Worm (Caenorhabditis elegans) whole organism, L4 larva: Measurements from ENCODE around the gene F08F8.11.

Source experiments
- F37D6.2 ChIP-seq: sonication (generic microtip); optimal IDR thresholded peaks from 2 replicates; lab custom pipeline; 2016; ENCODE audit warnings: mild to moderate bottlenecking, missing genetic modification characterization, missing compliant biosample characterization
- F49E8.2 ChIP-seq: sonication (generic microtip); optimal IDR thresholded peaks from 2 replicates; lab custom pipeline; 2016; ENCODE audit warnings: missing compliant biosample characterization, mild to moderate bottlenecking, missing genetic modification characterization, borderline replicate concordance
- T20F7.1 ChIP-seq: fragments of 200-800 bp; sonication (Bioruptor generic); optimal IDR thresholded peaks from 2 replicates; lab custom pipeline; 2018; ENCODE audit warnings: mild to moderate bottlenecking, missing genetic modification characterization, missing compliant biosample characterization
- T26A8.4 ChIP-seq: fragments of 200-800 bp; sonication (Bioruptor generic); IDR thresholded peaks from 2 replicates; pipeline ENCODE4 v1.3.6; 2022; ENCODE audit warnings: missing genetic modification characterization, missing compliant biosample characterization
- Y48G9A.11 ChIP-seq: fragments of 200-800 bp; sonication (Bioruptor generic); IDR thresholded peaks from 2 replicates; pipeline ENCODE4 v1.3.6; 2022; ENCODE audit warnings: missing genetic modification reagents, missing genetic modification characterization, missing compliant biosample characterization
- aha-1 ChIP-seq: fragments of 150-350 bp; peaks from one replicate; lab custom pipeline; 2014; ENCODE audit warnings: missing biosample characterization, missing genetic modification characterization
- aly-2 ChIP-seq: sonication (generic microtip); optimal IDR thresholded peaks from 2 replicates; lab custom pipeline; 2018; ENCODE audit warnings: missing biosample characterization, missing genetic modification characterization
- ama-1 ChIP-seq: fragments of 150-350 bp; optimal IDR thresholded peaks from 2 replicates; lab custom pipeline; 2014; ENCODE audit warnings: inconsistent platforms, mixed read lengths
- arid-1 ChIP-seq: fragments of 200-800 bp; sonication (Bioruptor generic); conservative IDR thresholded peaks from 2 replicates; pipeline ENCODE4 v1.3.6; 2022; ENCODE audit warnings: missing genetic modification reagents, missing genetic modification characterization, missing compliant biosample characterization
- attf-4 ChIP-seq: sonication (generic microtip); optimal IDR thresholded peaks from 3 replicates; lab custom pipeline; 2017; ENCODE audit warnings: missing biosample characterization, missing genetic modification characterization
- ceh-28 ChIP-seq: fragments of 150-350 bp; optimal IDR thresholded peaks from 2 replicates; lab custom pipeline; 2014; ENCODE audit warnings: missing biosample characterization, missing genetic modification reagents, missing genetic modification characterization
- ceh-44 ChIP-seq: fragments of 200-800 bp; sonication (Bioruptor generic); IDR thresholded peaks from 2 replicates; pipeline ENCODE4 v1.3.6; 2022; ENCODE audit warnings: missing genetic modification reagents, missing genetic modification characterization, missing compliant biosample characterization
- ceh-82 ChIP-seq: sonication (generic microtip); optimal IDR thresholded peaks from 2 replicates; lab custom pipeline; 2017; ENCODE audit warnings: missing biosample characterization, missing genetic modification characterization
- cey-2 ChIP-seq: sonication (generic microtip); optimal IDR thresholded peaks from 3 replicates; lab custom pipeline; 2017; ENCODE audit warnings: missing genetic modification characterization, mild to moderate bottlenecking, missing compliant biosample characterization, antibody characterized with exemption, borderline replicate concordance; ENCODE audit not compliant: insufficient read depth
- daf-12 ChIP-seq: fragments of 150-350 bp; optimal IDR thresholded peaks from 2 replicates; lab custom pipeline; 2014; ENCODE audit warnings: missing biosample characterization, missing genetic modification reagents, missing genetic modification characterization
- daf-19 ChIP-seq: fragments of 200-800 bp; sonication (Bioruptor generic); conservative IDR thresholded peaks from 2 replicates; pipeline ENCODE4 v1.3.6; 2022; ENCODE audit warnings: missing genetic modification characterization, missing compliant biosample characterization
- dpl-1 ChIP-seq: fragments of 150-350 bp; optimal IDR thresholded peaks from 2 replicates; lab custom pipeline; 2014; ENCODE audit warnings: missing biosample characterization, missing genetic modification reagents, missing genetic modification characterization
- duxl-1 ChIP-seq: sonication (generic microtip); optimal IDR thresholded peaks from 2 replicates; lab custom pipeline; 2016; ENCODE audit warnings: mild to moderate bottlenecking, missing genetic modification characterization, moderate library complexity, missing compliant biosample characterization; ENCODE audit not compliant: poor library complexity
- dve-1 ChIP-seq: sonication (generic microtip); optimal IDR thresholded peaks from 2 replicates; lab custom pipeline; 2017; ENCODE audit warnings: antibody characterized with exemption, mild to moderate bottlenecking, missing genetic modification characterization, missing compliant biosample characterization; ENCODE audit not compliant: insufficient read depth
- egl-43 ChIP-seq: fragments of 200-800 bp; sonication (Bioruptor generic); IDR thresholded peaks from 2 replicates; pipeline ENCODE4 v1.3.6; 2022; ENCODE audit warnings: missing genetic modification reagents, missing genetic modification characterization, missing compliant biosample characterization
- fkh-10 ChIP-seq: fragments of 150-350 bp; optimal IDR thresholded peaks from 2 replicates; lab custom pipeline; 2014; ENCODE audit warnings: missing biosample characterization, missing genetic modification reagents, missing genetic modification characterization
- fos-1 ChIP-seq: fragments of 150-350 bp; optimal IDR thresholded peaks from 2 replicates; lab custom pipeline; 2014; ENCODE audit warnings: missing biosample characterization, missing genetic modification characterization
- hif-1 ChIP-seq, 2 experiments: sonication (generic microtip); optimal IDR thresholded peaks; 2 replicates each; lab custom pipeline; 2016 to 2017; ENCODE audit warnings: missing compliant biosample characterization in 2 of 2, missing genetic modification characterization in 2 of 2, missing genetic modification reagents in 2 of 2, missing genotype in 2 of 2, mild to moderate bottlenecking in 1 of 2
- hmg-1.1 ChIP-seq: fragments of 200-800 bp; sonication (Bioruptor generic); IDR thresholded peaks from 2 replicates; pipeline ENCODE4 v1.3.6; 2022; ENCODE audit warnings: missing genetic modification reagents, missing genetic modification characterization, missing compliant biosample characterization
- jun-1 ChIP-seq: fragments of 150-350 bp; optimal IDR thresholded peaks from 2 replicates; lab custom pipeline; 2014; ENCODE audit warnings: missing biosample characterization, missing genetic modification reagents, missing genetic modification characterization
- lin-1 ChIP-seq: fragments of 200-800 bp; sonication (Bioruptor generic); IDR thresholded peaks from 2 replicates; pipeline ENCODE4 v1.3.6; 2022; ENCODE audit warnings: missing genetic modification reagents, missing genetic modification characterization, missing compliant biosample characterization
- lin-13 ChIP-seq: fragments of 150-350 bp; optimal IDR thresholded peaks from 2 replicates; lab custom pipeline; 2014; ENCODE audit warnings: missing biosample characterization, missing genetic modification reagents, missing genetic modification characterization
- lin-15B ChIP-seq: fragments of 150-350 bp; sonication (generic microtip); optimal IDR thresholded peaks from 3 replicates; lab custom pipeline; 2014; ENCODE audit warnings: missing biosample characterization, missing genetic modification characterization
- lsy-2 ChIP-seq, 2 experiments: fragments of 150-350 bp in 1 of 2; sonication (generic microtip) in 1 of 2; optimal IDR thresholded peaks; 2 replicates each; lab custom pipeline; 2014 to 2017; ENCODE audit warnings: missing biosample characterization in 2 of 2, missing genetic modification characterization in 2 of 2
- madf-9 ChIP-seq: fragments of 200-800 bp; sonication (Bioruptor generic); conservative IDR thresholded peaks from 2 replicates; pipeline ENCODE4 v1.3.6; 2022; ENCODE audit warnings: missing genetic modification reagents, missing genetic modification characterization, missing compliant biosample characterization
- mdl-1 ChIP-seq, 2 experiments: fragments of 150-350 bp in 1 of 2; sonication (generic microtip) in 1 of 2; optimal IDR thresholded peaks; 2 replicates each; lab custom pipeline; 2014 to 2017; ENCODE audit warnings: missing biosample characterization in 2 of 2, missing genetic modification characterization in 2 of 2
- mdt-29 ChIP-seq: fragments of 200-800 bp; sonication (Bioruptor generic); IDR thresholded peaks from 2 replicates; pipeline ENCODE4 v1.3.6; 2022; ENCODE audit warnings: missing genetic modification reagents, missing genetic modification characterization, missing compliant biosample characterization
- mes-2 ChIP-seq: sonication (generic microtip); optimal IDR thresholded peaks from 2 replicates; lab custom pipeline; 2016; ENCODE audit warnings: missing genotype, mild to moderate bottlenecking, missing genetic modification characterization, missing compliant biosample characterization; ENCODE audit not compliant: poor library complexity, severe bottlenecking
- mxl-2 ChIP-seq: fragments of 200-800 bp; sonication (Bioruptor generic); conservative IDR thresholded peaks from 2 replicates; pipeline ENCODE4 v1.3.6; 2022; ENCODE audit warnings: missing genetic modification reagents, missing genetic modification characterization, missing compliant biosample characterization
- nhr-11 ChIP-seq: fragments of 150-350 bp; optimal IDR thresholded peaks from 2 replicates; lab custom pipeline; 2014; ENCODE audit warnings: missing biosample characterization, missing genetic modification characterization
- nhr-111 ChIP-seq: fragments of 200-800 bp; sonication (Bioruptor generic); optimal IDR thresholded peaks from 2 replicates; lab custom pipeline; 2018; ENCODE audit warnings: mild to moderate bottlenecking, missing genetic modification characterization, missing compliant biosample characterization
- nhr-41 ChIP-seq: fragments of 200-800 bp; sonication (Bioruptor generic); IDR thresholded peaks from 2 replicates; pipeline ENCODE4 v1.3.6; 2022; ENCODE audit warnings: missing genetic modification reagents, missing genetic modification characterization, missing compliant biosample characterization
- nhr-42 ChIP-seq: fragments of 200-800 bp; sonication (Bioruptor generic); IDR thresholded peaks from 2 replicates; pipeline ENCODE4 v1.3.6; 2022; ENCODE audit warnings: missing genetic modification characterization, missing compliant biosample characterization
- nhr-6 ChIP-seq: fragments of 150-350 bp; optimal IDR thresholded peaks from 2 replicates; lab custom pipeline; 2014; ENCODE audit warnings: missing biosample characterization, missing genetic modification characterization
- saeg-2 ChIP-seq: fragments of 200-800 bp; sonication (Bioruptor generic); IDR thresholded peaks from 2 replicates; pipeline ENCODE4 v1.3.6; 2022; ENCODE audit warnings: missing genetic modification reagents, missing genetic modification characterization, missing compliant biosample characterization
- sdz-12 ChIP-seq: fragments of 200-800 bp; sonication (Bioruptor generic); optimal IDR thresholded peaks from 2 replicates; lab custom pipeline; 2018; ENCODE audit warnings: mild to moderate bottlenecking, missing genetic modification characterization, missing compliant biosample characterization
- snpc-1.2 ChIP-seq: fragments of 200-800 bp; sonication (Bioruptor generic); IDR thresholded peaks from 2 replicates; pipeline ENCODE4 v1.3.6; 2022; ENCODE audit warnings: missing genetic modification reagents, missing genetic modification characterization, missing compliant biosample characterization
- spr-1 ChIP-seq: sonication (generic microtip); optimal IDR thresholded peaks from 2 replicates; lab custom pipeline; 2016; ENCODE audit warnings: mild to moderate bottlenecking, missing genetic modification characterization, missing compliant biosample characterization
- spr-3 ChIP-seq: fragments of 200-800 bp; sonication (Bioruptor generic); optimal IDR thresholded peaks from 2 replicates; lab custom pipeline; 2018; ENCODE audit warnings: mild to moderate bottlenecking, missing genetic modification characterization, missing compliant biosample characterization
- tag-97 ChIP-seq: fragments of 200-800 bp; sonication (Bioruptor generic); IDR thresholded peaks from 2 replicates; pipeline ENCODE4 v1.3.6; 2022; ENCODE audit warnings: missing genetic modification characterization, missing compliant biosample characterization
- unc-39 ChIP-seq: sonication (generic microtip); optimal IDR thresholded peaks from 2 replicates; lab custom pipeline; 2017; ENCODE audit warnings: missing biosample characterization, missing genetic modification characterization
- unc-62 ChIP-seq, 3 experiments: fragments of 150-350 bp in 1 of 3; sonication (generic microtip); optimal IDR thresholded peaks in 2 of 3; peaks in 1 of 3; 1 replicate in 1 of 3; 2 replicates in 2 of 3; lab custom pipeline; 2014 to 2017; ENCODE audit warnings: missing biosample characterization in 3 of 3, missing genetic modification characterization in 3 of 3, missing genetic modification reagents in 3 of 3, missing genotype in 1 of 3
- zag-1 ChIP-seq: fragments of 150-350 bp; optimal IDR thresholded peaks from 2 replicates; lab custom pipeline; 2014; ENCODE audit warnings: missing biosample characterization, missing genetic modification characterization
- zfp-3 ChIP-seq: fragments of 200-800 bp; sonication (Bioruptor generic); conservative IDR thresholded peaks from 2 replicates; pipeline ENCODE4 v1.3.6; 2022; ENCODE audit warnings: missing genetic modification reagents, missing genetic modification characterization, missing compliant biosample characterization
- zip-11 ChIP-seq: fragments of 200-800 bp; sonication (Bioruptor generic); IDR thresholded peaks from 2 replicates; pipeline ENCODE4 v1.3.6; 2022; ENCODE audit warnings: missing genetic modification characterization, missing compliant biosample characterization

The F08F8.11 gene

ce11 chrIII:7336214-7336613 lies 29.5 kb upstream of the F08F8.11 start, which contains the start of gene gsp-2 (continued):
- TF ChIP-seq attf-4 (tag; lab: Kevin White, UChicago) (no peak), nhr-41 (GFP tag; lab: Robert Waterston, UW) (0 out of 2 replicates have a peak, but pooled peaks have one; percentile 35), snpc-1.2 (GFP tag; lab: Robert Waterston, UW) (0 out of 2 replicates have a peak, but pooled peaks have one; percentile 33), zag-1 (tag; lab: Kevin White, UChicago) (no peak), cey-2 (no peak), fkh-10 (no peak), nhr-6 (tag; lab: Kevin White, UChicago) (peak; percentile 73), mdt-29 (GFP tag; lab: Robert Waterston, UW) (peak; percentile 68), egl-43 (GFP tag; lab: Robert Waterston, UW) (peak; percentile 19; the same call in 1 of the 2 replicates), sdz-12 (no peak), unc-62 (GFP tag; optimal IDR thresholded peaks at IDR 0.05 in 1 of 2; lab: Kevin White, UChicago) (peak in 1 of 2 experiments; percentile 96), unc-62 (tag; optimal IDR thresholded peaks at IDR 0.05; lab: Kevin White, UChicago) (no peak), jun-1 (tag; lab: Kevin White, UChicago) (no peak), ceh-44 (GFP tag; lab: Robert Waterston, UW) (no peak), T26A8.4 (GFP tag; lab: Robert Waterston, UW) (peak; percentile 30; the same call in 1 of the 2 replicates), ceh-82 (tag; lab: Kevin White, UChicago) (no peak), T20F7.1 (GFP tag; lab: Kevin White, UChicago) (peak; percentile 43), lin-1 (GFP tag; lab: Robert Waterston, UW) (peak; percentile 57; the same call in 1 of the 2 replicates), zfp-3 (peak; percentile 73), lin-13 (no peak), mxl-2 (no peak), ceh-28 (tag; lab: Kevin White, UChicago) (no peak), lsy-2 (tag; optimal IDR thresholded peaks at IDR 0.05; lab: Kevin White, UChicago) (peak; percentile 87 to 97), aly-2 (tag; lab: Kevin White, UChicago) (no peak), aha-1 (tag; lab: Kevin White, UChicago) (peak; percentile 97), dpl-1 (GFP tag; lab: Kevin White, UChicago) (peak; percentile 64), saeg-2 (no peak), F49E8.2 (tag; lab: Kevin White, UChicago) (no peak), F37D6.2 (no peak), ama-1 (lab: Kevin White, UChicago) (peak; percentile 7), spr-3 (GFP tag; lab: Kevin White, UChicago) (no peak), unc-39 (tag; lab: Kevin White, UChicago) (no peak), lin-15B (no peak), mes-2 (tag; lab: Kevin White, UChicago) (peak; percentile 78), mdl-1 (tag; optimal IDR thresholded peaks at IDR 0.05; lab: Kevin White, UChicago) (peak in 1 of 2 experiments; percentile 55), arid-1 (GFP tag; lab: Robert Waterston, UW) (peak; percentile 79), duxl-1 (no peak), Y48G9A.11 (GFP tag; lab: Robert Waterston, UW) (no peak), nhr-111 (GFP tag; lab: Kevin White, UChicago) (no peak), nhr-11 (tag; lab: Kevin White, UChicago) (peak; percentile 74), dve-1 (tag; lab: Kevin White, UChicago) (peak; percentile 85), zip-11 (no peak), fos-1 (tag; lab: Kevin White, UChicago) (no peak), hmg-1.1 (GFP tag; lab: Robert Waterston, UW) (peak; percentile 66), madf-9 (GFP tag; lab: Robert Waterston, UW) (no peak), spr-1 (tag; lab: Kevin White, UChicago) (no peak), daf-12 (tag; lab: Kevin White, UChicago) (no peak), tag-97 (GFP tag; lab: Robert Waterston, UW) (no peak), hif-1 (tag; optimal IDR thresholded peaks at IDR 0.05; lab: Kevin White, UChicago) (peak in 1 of 2 experiments; percentile 77), nhr-42 (no peak), daf-19 (no peak)
